Fruit fly (Drosophila melanogaster): ENCODE measurements around the gene loaf.
A peak's percentile ranks its signal among the peaks of the same experiment; 100 is the strongest.

The loaf gene

dm6 chr3L:11785291-11785690 is 19.3 kb upstream of the loaf start:
- TF ChIP-seq Gug (GFP tag; IDR thresholded peaks at IDR 0.05) (peak; percentile 50), CG6163 (GFP tag; IDR thresholded peaks at IDR 0.05) (peak; percentile 74), ss (GFP tag; optimal IDR thresholded peaks at IDR 0.05) (no peak), CG3919 (GFP tag; optimal IDR thresholded peaks at IDR 0.05) (no peak), CG7368 (GFP tag; optimal IDR thresholded peaks at IDR 0.05) (no peak), fkh (GFP tag; optimal IDR thresholded peaks at IDR 0.05) (no peak), cyc (GFP tag; optimal IDR thresholded peaks at IDR 0.05) (no peak), CG6808 (GFP tag; optimal IDR thresholded peaks at IDR 0.05) (no peak), net (GFP tag; optimal IDR thresholded peaks at IDR 0.05) (peak; percentile 29), svp (GFP tag) (peak; percentile 45), Hr4 (GFP tag; optimal IDR thresholded peaks at IDR 0.05) (peak; percentile 70), achi (GFP tag; optimal IDR thresholded peaks at IDR 0.05) (peak; percentile 10), eg (GFP tag; IDR thresholded peaks at IDR 0.05) (peak; percentile 73), CG11294 (GFP tag; IDR thresholded peaks at IDR 0.05) (peak; percentile 61), CG3032 (tag; optimal IDR thresholded peaks at IDR 0.05) (no peak), CG8119 (GFP tag; IDR thresholded peaks at IDR 0.05) (peak; percentile 44; the same call in 1 of the 3 replicates), CG34406 (GFP tag; optimal IDR thresholded peaks at IDR 0.05) (no peak), CG15336 (GFP tag; IDR thresholded peaks at IDR 0.05) (peak; percentile 80)

- TF ChIP-seq svp (GFP tag) (peak; percentile 87), Eip93F (GFP tag; optimal IDR thresholded peaks at IDR 0.05) (no peak), Hr39 (GFP tag; optimal IDR thresholded peaks at IDR 0.05) (no peak), CG3032 (tag; optimal IDR thresholded peaks at IDR 0.05) (no peak), vri (GFP tag; optimal IDR thresholded peaks at IDR 0.05) (peak; percentile 41)
Observed at dm6 chr3L:11777348-11777958, 11.5 kb upstream of the loaf start.

DNA sequence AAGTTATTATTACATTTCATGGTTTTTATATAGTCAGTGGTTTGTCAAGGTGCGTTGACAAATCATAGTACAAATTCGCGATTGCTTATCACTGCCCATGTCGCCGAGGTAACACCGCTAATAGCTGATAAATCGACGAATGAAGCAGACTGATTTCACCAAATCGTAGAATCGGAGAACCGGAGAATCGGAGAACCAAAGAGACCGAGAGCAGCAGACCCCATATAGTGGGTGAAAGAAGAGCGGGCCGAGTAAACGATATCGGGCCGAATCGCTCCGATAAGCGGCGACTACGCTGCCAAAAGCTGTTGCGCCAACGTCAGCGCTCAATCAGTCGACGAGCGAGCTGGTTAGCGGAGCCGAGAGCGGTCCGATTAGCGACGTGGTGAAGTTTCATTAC is 10.7 kb upstream of the loaf start, which contains the start of gene CG14131:
CG14131 (plus strand) TSS at position 343 of the 400 bp plus-strand sequence.
- TF ChIP-seq CG6808 (GFP tag; optimal IDR thresholded peaks at IDR 0.05), result no peak
- no peak for TF ChIP-seq acj6 (GFP tag; optimal IDR thresholded peaks at IDR 0.05)
- TF ChIP-seq OdsH (GFP tag; optimal IDR thresholded peaks at IDR 0.05), result no peak
- TF ChIP-seq CG4318 (GFP tag; optimal IDR thresholded peaks at IDR 0.05), result no peak
- no peak for TF ChIP-seq Hr4 (GFP tag; optimal IDR thresholded peaks at IDR 0.05)
- no peak for TF ChIP-seq CG15336 (GFP tag; IDR thresholded peaks at IDR 0.05)
- TF ChIP-seq CG1621 (tag; optimal IDR thresholded peaks at IDR 0.05), result no peak
- no peak for TF ChIP-seq CG6854 (GFP tag; optimal IDR thresholded peaks at IDR 0.05)
- no peak for TF ChIP-seq Eip78C (GFP tag)
- no peak for TF ChIP-seq Hr39 (GFP tag; optimal IDR thresholded peaks at IDR 0.05)
- no peak for TF ChIP-seq CG34406 (GFP tag; optimal IDR thresholded peaks at IDR 0.05)
- TF ChIP-seq cyc (GFP tag; optimal IDR thresholded peaks at IDR 0.05), result no peak
- TF ChIP-seq vri (GFP tag; optimal IDR thresholded peaks at IDR 0.05), result peak; percentile 78
- TF ChIP-seq CG6276 (GFP tag; optimal IDR thresholded peaks at IDR 0.05), result no peak
- TF ChIP-seq Sox14 (GFP tag; optimal IDR thresholded peaks at IDR 0.05), result peak; percentile 17
- TF ChIP-seq topi (GFP tag; optimal IDR thresholded peaks at IDR 0.05), result no peak
- no peak for TF ChIP-seq CG7368 (GFP tag; optimal IDR thresholded peaks at IDR 0.05)
- TF ChIP-seq Smox (GFP tag; optimal IDR thresholded peaks at IDR 0.05), result no peak

- TF ChIP-seq Sox102F (GFP tag; optimal IDR thresholded peaks at IDR 0.05), result no peak
- no peak for TF ChIP-seq Gug (GFP tag; IDR thresholded peaks at IDR 0.05)
- no peak for TF ChIP-seq CG9139 (GFP tag; optimal IDR thresholded peaks at IDR 0.05)
- no peak for TF ChIP-seq Sox15 (GFP tag; optimal IDR thresholded peaks at IDR 0.05)
- no peak for TF ChIP-seq Ets96B (tag; optimal IDR thresholded peaks at IDR 0.05)
- no peak for TF ChIP-seq Sox14 (GFP tag; optimal IDR thresholded peaks at IDR 0.05)
- TF ChIP-seq dac (GFP tag; optimal IDR thresholded peaks at IDR 0.05), result no peak
- TF ChIP-seq CG4318 (GFP tag; optimal IDR thresholded peaks at IDR 0.05), result no peak
- TF ChIP-seq CG10631 (GFP tag; optimal IDR thresholded peaks at IDR 0.05), result no peak
- no peak for TF ChIP-seq pdm3 (GFP tag; optimal IDR thresholded peaks at IDR 0.05)
- no peak for TF ChIP-seq CG1621 (tag; optimal IDR thresholded peaks at IDR 0.05)
- no peak for TF ChIP-seq lz (GFP tag; optimal IDR thresholded peaks at IDR 0.05)
- no peak for TF ChIP-seq CG6808 (GFP tag; optimal IDR thresholded peaks at IDR 0.05)
- TF ChIP-seq CG6276 (GFP tag; optimal IDR thresholded peaks at IDR 0.05), result no peak
- TF ChIP-seq CG6163 (GFP tag; IDR thresholded peaks at IDR 0.05), result no peak
- TF ChIP-seq Hr4 (GFP tag; optimal IDR thresholded peaks at IDR 0.05), result no peak
- no peak for TF ChIP-seq esn (GFP tag; optimal IDR thresholded peaks at IDR 0.05)
- no peak for TF ChIP-seq topi (GFP tag; optimal IDR thresholded peaks at IDR 0.05)
Observed at dm6 chr3L:11774401-11774800, 8.4 kb upstream of the loaf start, which contains the start of gene Tim13. Gene Tim13 (minus strand): TSS chr3L:11774501.
